Worm (Caenorhabditis elegans) whole organism, L2 larva: Measurements from ENCODE around the gene M153.3.

Source experiments
- C34F6.9 ChIP-seq: fragments of 150-350 bp; optimal IDR thresholded peaks from 2 replicates; lab custom pipeline; 2014; ENCODE audit warnings: missing biosample characterization, missing genetic modification characterization
- F13H6.1 ChIP-seq: sonication (generic microtip); optimal IDR thresholded peaks from 2 replicates; lab custom pipeline; 2016; ENCODE audit warnings: missing genetic modification characterization, missing compliant biosample characterization
- ZK546.5 ChIP-seq: sonication (generic microtip); optimal IDR thresholded peaks from 2 replicates; lab custom pipeline; 2017; ENCODE audit warnings: missing biosample characterization, missing genetic modification characterization
- alr-1 ChIP-seq: fragments of 150-350 bp; optimal IDR thresholded peaks from 2 replicates; lab custom pipeline; 2014; ENCODE audit warnings: missing biosample characterization, missing genetic modification characterization
- aly-2 ChIP-seq: fragments of 150-350 bp; optimal IDR thresholded peaks from 2 replicates; lab custom pipeline; 2014; ENCODE audit warnings: missing biosample characterization, missing genetic modification characterization
- blmp-1 ChIP-seq: sonication (generic microtip); optimal IDR thresholded peaks from 2 replicates; lab custom pipeline; 2017; ENCODE audit warnings: missing genetic modification characterization, mild to moderate bottlenecking, missing compliant biosample characterization, antibody characterized with exemption, moderate library complexity; ENCODE audit not compliant: insufficient read depth
- ceh-16 ChIP-seq: fragments of 150-350 bp; optimal IDR thresholded peaks from 2 replicates; lab custom pipeline; 2014; ENCODE audit warnings: missing biosample characterization, missing genetic modification characterization
- crh-2 ChIP-seq: sonication (generic microtip); optimal IDR thresholded peaks from 2 replicates; lab custom pipeline; 2017; ENCODE audit warnings: missing biosample characterization, missing genetic modification characterization
- egl-27 ChIP-seq: sonication (generic microtip); optimal IDR thresholded peaks from 3 replicates; lab custom pipeline; 2017; ENCODE audit warnings: missing biosample characterization, missing genetic modification reagents, missing genetic modification characterization
- fos-1 ChIP-seq: fragments of 150-350 bp; optimal IDR thresholded peaks from 2 replicates; lab custom pipeline; 2014; ENCODE audit warnings: missing biosample characterization, missing genetic modification characterization
- gmeb-1 ChIP-seq: fragments of 150-350 bp; optimal IDR thresholded peaks from 2 replicates; lab custom pipeline; 2014; ENCODE audit warnings: missing biosample characterization, missing genetic modification characterization
- lin-11 ChIP-seq: fragments of 150-350 bp; sonication (generic microtip); optimal IDR thresholded peaks from 2 replicates; lab custom pipeline; 2014; ENCODE audit warnings: missing biosample characterization, missing genetic modification characterization, inconsistent platforms, mixed read lengths
- lin-13 ChIP-seq: fragments of 150-350 bp; optimal IDR thresholded peaks from 2 replicates; lab custom pipeline; 2014; ENCODE audit warnings: missing biosample characterization, missing genetic modification reagents, missing genetic modification characterization
- lsy-2 ChIP-seq, 2 experiments: fragments of 150-350 bp in 1 of 2; sonication (generic microtip) in 1 of 2; optimal IDR thresholded peaks; 2 replicates each; lab custom pipeline; 2014 to 2017; ENCODE audit warnings: missing biosample characterization in 2 of 2, missing genetic modification characterization in 2 of 2
- mab-5 ChIP-seq: fragments of 150-350 bp; optimal IDR thresholded peaks from 2 replicates; lab custom pipeline; 2014; ENCODE audit warnings: missing biosample characterization, missing genetic modification characterization
- mbf-1 ChIP-seq: sonication (generic microtip); optimal IDR thresholded peaks from 2 replicates; lab custom pipeline; 2017; ENCODE audit warnings: missing biosample characterization, missing genetic modification characterization
- mdl-1 ChIP-seq, 2 experiments: fragments of 150-350 bp in 1 of 2; sonication (generic microtip) in 1 of 2; optimal IDR thresholded peaks; 2 replicates each; lab custom pipeline; 2017; ENCODE audit warnings: missing biosample characterization in 2 of 2, missing genetic modification characterization in 2 of 2
- nhr-10 ChIP-seq: sonication (generic microtip); optimal IDR thresholded peaks from 2 replicates; lab custom pipeline; 2017; ENCODE audit warnings: missing biosample characterization, missing genetic modification characterization
- nhr-129 ChIP-seq: fragments of 150-350 bp; optimal IDR thresholded peaks from 2 replicates; lab custom pipeline; 2014; ENCODE audit warnings: missing biosample characterization, missing genetic modification characterization
- nhr-21 ChIP-seq: fragments of 150-350 bp; optimal IDR thresholded peaks from 2 replicates; lab custom pipeline; 2014; ENCODE audit warnings: missing biosample characterization, missing genetic modification characterization
- nhr-237 ChIP-seq: fragments of 150-350 bp; optimal IDR thresholded peaks from 2 replicates; lab custom pipeline; 2014; ENCODE audit warnings: missing biosample characterization, missing genetic modification characterization
- nhr-25 ChIP-seq: fragments of 150-350 bp; sonication (generic microtip); optimal IDR thresholded peaks from 3 replicates; lab custom pipeline; 2014; ENCODE audit warnings: missing biosample characterization, missing genetic modification characterization
- nhr-6 ChIP-seq: fragments of 150-350 bp; optimal IDR thresholded peaks from 2 replicates; lab custom pipeline; 2014; ENCODE audit warnings: missing biosample characterization, missing genetic modification characterization
- sem-4 ChIP-seq: fragments of 150-350 bp; optimal IDR thresholded peaks from 2 replicates; lab custom pipeline; 2014; ENCODE audit warnings: missing biosample characterization, missing genetic modification reagents, missing genetic modification characterization
- skn-1 ChIP-seq: sonication (generic microtip); optimal IDR thresholded peaks from 2 replicates; lab custom pipeline; 2017; ENCODE audit warnings: missing biosample characterization, missing genetic modification characterization
- sma-3 ChIP-seq: sonication (generic microtip); optimal IDR thresholded peaks from 2 replicates; lab custom pipeline; 2016; ENCODE audit warnings: missing genetic modification reagents, missing genetic modification characterization, missing compliant biosample characterization
- sma-9 ChIP-seq, 2 experiments: fragments of 150-350 bp in 1 of 2; sonication (generic microtip) in 1 of 2; optimal IDR thresholded peaks; 2 replicates each; lab custom pipeline; 2014 to 2016; ENCODE audit warnings: missing genetic modification characterization in 2 of 2, mild to moderate bottlenecking in 1 of 2, missing biosample characterization in 1 of 2, missing compliant biosample characterization in 1 of 2, missing genetic modification reagents in 1 of 2, moderate library complexity in 1 of 2
- snpc-4 ChIP-seq: fragments of 150-350 bp; optimal IDR thresholded peaks from 2 replicates; lab custom pipeline; 2014; ENCODE audit warnings: missing biosample characterization, missing genetic modification characterization
- unc-55 ChIP-seq: fragments of 150-350 bp; sonication (generic microtip); optimal IDR thresholded peaks from 3 replicates; lab custom pipeline; 2014; ENCODE audit warnings: missing biosample characterization, missing genetic modification reagents, missing genetic modification characterization
- unc-62 ChIP-seq: fragments of 150-350 bp; optimal IDR thresholded peaks from 2 replicates; lab custom pipeline; 2014; ENCODE audit warnings: missing biosample characterization, missing genetic modification reagents, missing genetic modification characterization
- zag-1 ChIP-seq: fragments of 150-350 bp; optimal IDR thresholded peaks from 2 replicates; lab custom pipeline; 2014; ENCODE audit warnings: missing biosample characterization, missing genetic modification characterization

Gene M153.3

DNA sequence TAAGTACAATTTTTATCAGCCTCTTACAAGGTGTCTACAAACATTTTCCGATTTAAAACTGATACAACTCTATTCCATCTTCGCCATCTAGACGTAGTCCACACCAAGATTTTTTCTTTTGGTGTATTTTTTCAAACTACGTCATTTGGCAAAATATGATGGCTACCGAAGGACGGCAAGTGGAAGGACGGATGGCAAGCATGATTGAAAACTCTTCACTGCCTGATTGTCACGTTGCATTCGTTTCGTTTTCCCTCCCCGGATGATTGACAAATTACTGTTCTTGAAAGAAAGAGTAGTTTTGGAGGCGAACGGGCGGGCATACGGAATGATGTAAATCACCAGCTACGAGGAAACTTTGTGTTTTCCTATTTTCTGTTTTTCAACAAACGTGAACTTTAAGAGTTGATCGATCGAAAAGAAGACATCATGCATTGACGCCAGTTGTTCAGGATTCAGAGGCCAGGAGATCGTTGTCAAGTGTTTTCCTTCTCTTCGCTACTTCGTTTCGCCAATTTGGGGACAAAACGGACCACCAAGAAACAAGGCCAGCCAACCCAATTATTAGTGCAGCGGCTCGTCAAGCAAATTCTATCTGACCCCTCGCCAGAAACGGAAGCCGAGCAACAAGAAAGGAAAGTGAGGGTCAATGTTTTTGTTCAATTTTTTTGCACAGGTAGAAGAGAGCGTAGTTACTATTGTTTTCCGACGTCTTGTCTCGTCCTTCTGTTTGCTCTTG is 35.9 kb downstream of the M153.3 start:
- TF ChIP-seq nhr-25 (peak; percentile 62), sem-4 (peak; percentile 27), nhr-21 (no peak), C34F6.9 (tag; lab: Kevin White, UChicago) (peak; percentile 13), lsy-2 (tag; optimal IDR thresholded peaks at IDR 0.05; lab: Kevin White, UChicago) (peak in 1 of 2 experiments; percentile 7), crh-2 (tag; lab: Kevin White, UChicago) (peak; percentile 5)

DNA sequence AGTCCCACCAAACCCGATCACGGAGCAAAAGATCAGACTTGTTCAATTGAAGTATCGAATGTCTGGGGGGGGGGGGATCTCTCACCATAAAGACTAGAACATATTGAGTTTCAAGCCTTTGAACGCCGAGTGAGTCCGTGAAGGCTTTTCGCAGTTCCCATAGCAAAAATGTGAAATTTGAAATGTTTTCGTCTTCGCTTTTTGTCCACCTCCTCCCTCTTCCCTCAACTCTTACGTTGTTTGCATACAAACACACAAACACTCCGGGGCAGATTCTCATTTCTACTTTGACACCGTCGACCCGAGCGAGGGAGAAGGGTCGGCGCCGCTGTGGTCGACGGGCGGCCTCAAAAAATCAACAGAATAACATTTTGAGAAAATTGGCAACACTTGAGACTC is 36.4 kb downstream of the M153.3 start:
- TF ChIP-seq F13H6.1 (tag; lab: Kevin White, UChicago) = peak; percentile 75
- TF ChIP-seq sma-9 (GFP tag; optimal IDR thresholded peaks at IDR 0.05; lab: Kevin White, UChicago) = peak; percentile 58
- TF ChIP-seq sma-9 (tag; optimal IDR thresholded peaks at IDR 0.05; lab: Kevin White, UChicago) = no peak
- TF ChIP-seq nhr-129 (tag; lab: Kevin White, UChicago) = peak; percentile 3
- TF ChIP-seq C34F6.9 (tag; lab: Kevin White, UChicago) = no peak
- TF ChIP-seq, all 48 proteins: peak for 3

DNA sequence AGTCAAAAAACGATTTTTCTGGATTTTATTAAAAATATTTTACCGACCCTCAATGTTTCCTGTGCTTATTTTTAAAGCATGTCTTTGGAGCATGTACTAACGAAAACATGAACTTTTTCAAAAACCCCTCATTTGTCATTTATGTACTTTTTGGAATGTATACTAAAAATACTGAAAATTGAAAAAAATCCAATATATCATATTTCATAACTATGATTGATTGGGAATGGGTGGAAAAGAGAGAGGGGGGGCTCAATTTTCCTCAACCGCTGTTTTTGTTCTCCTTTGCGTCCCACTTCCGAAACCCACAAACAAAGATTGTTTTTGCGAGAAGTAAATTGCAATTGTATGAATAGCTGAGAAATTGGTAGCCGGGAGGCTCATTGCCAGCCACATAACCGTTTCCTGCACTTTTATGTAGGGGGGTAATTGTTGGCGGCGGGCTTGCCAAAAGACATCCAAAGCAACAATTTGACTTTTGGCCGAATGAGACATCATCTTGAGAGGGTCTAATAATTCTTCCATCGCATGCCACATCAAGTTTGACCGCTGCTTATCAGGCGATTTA is 37.2 kb downstream of the M153.3 start:
- TF ChIP-seq aly-2 (no peak), lin-11 (tag; lab: Kevin White, UChicago) (no peak), crh-2 (tag; lab: Kevin White, UChicago) (no peak), sma-9 (GFP tag; optimal IDR thresholded peaks at IDR 0.05; lab: Kevin White, UChicago) (no peak), sma-9 (tag; optimal IDR thresholded peaks at IDR 0.05; lab: Kevin White, UChicago) (no peak), nhr-237 (tag; lab: Kevin White, UChicago) (no peak), ceh-16 (tag; lab: Kevin White, UChicago) (no peak), blmp-1 (tag; lab: Kevin White, UChicago) (no peak), alr-1 (tag; lab: Kevin White, UChicago) (no peak), mab-5 (tag; lab: Kevin White, UChicago) (peak; percentile 48), sem-4 (no peak), unc-55 (GFP tag; lab: Kevin White, UChicago) (peak; percentile 73), nhr-6 (tag; lab: Kevin White, UChicago) (no peak)

DNA sequence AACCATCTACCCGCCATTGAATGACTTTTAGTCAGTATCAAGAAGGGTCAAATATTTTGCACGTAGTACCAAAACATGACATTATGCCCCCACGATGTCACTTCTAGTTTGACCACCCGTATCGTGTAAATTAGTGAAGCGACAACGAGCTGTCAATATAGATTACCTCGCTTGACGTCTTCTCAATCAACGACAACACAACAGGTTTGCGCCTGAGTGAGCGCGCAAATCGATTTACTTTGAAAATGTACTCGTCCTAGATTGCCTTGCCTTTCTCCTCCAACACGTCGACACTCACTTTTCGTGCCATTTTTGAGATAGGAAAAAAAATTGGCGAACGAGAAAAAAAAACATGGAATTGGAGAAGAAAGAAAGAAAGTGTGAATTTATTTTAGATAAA is 38.0 kb downstream of the M153.3 start:
- TF ChIP-seq blmp-1 (tag; lab: Kevin White, UChicago) (peak; percentile 67), sem-4 (peak; percentile 35), nhr-21 (peak; percentile 60), sma-3 (GFP tag; lab: Kevin White, UChicago) (peak; percentile 44), gmeb-1 (tag; lab: Kevin White, UChicago) (peak; percentile 8), aly-2 (no peak), nhr-25 (peak; percentile 91), unc-55 (GFP tag; lab: Kevin White, UChicago) (no peak), F13H6.1 (tag; lab: Kevin White, UChicago) (peak; percentile 40), ceh-16 (tag; lab: Kevin White, UChicago) (peak; percentile 62), nhr-129 (tag; lab: Kevin White, UChicago) (peak; percentile 66), sma-9 (GFP tag; optimal IDR thresholded peaks at IDR 0.05; lab: Kevin White, UChicago) (peak; percentile 73), sma-9 (tag; optimal IDR thresholded peaks at IDR 0.05; lab: Kevin White, UChicago) (no peak), ZK546.5 (tag; lab: Kevin White, UChicago) (no peak), mdl-1 (tag; optimal IDR thresholded peaks at IDR 0.05; lab: Kevin White, UChicago) (peak in 1 of 2 experiments; percentile 18), C34F6.9 (tag; lab: Kevin White, UChicago) (peak; percentile 43), crh-2 (tag; lab: Kevin White, UChicago) (peak; percentile 42), lin-11 (tag; lab: Kevin White, UChicago) (no peak)
- TF ChIP-seq, all 48 proteins: peak for 13

- TF ChIP-seq mbf-1 (tag; lab: Kevin White, UChicago) = no peak
- peak; percentile 10 for TF ChIP-seq sma-9 (GFP tag; optimal IDR thresholded peaks at IDR 0.05; lab: Kevin White, UChicago)
- no peak for TF ChIP-seq sma-9 (tag; optimal IDR thresholded peaks at IDR 0.05; lab: Kevin White, UChicago)
Observed at ce11 chrX:12181606-12182005, 38.9 kb downstream of the M153.3 start.

- TF ChIP-seq zag-1 (tag; lab: Kevin White, UChicago) (peak; percentile 47), lin-13 (no peak), sem-4 (peak; percentile 60), egl-27 (tag; lab: Kevin White, UChicago) (no peak), unc-62 (peak; percentile 14), nhr-10 (tag; lab: Kevin White, UChicago) (no peak), ZK546.5 (tag; lab: Kevin White, UChicago) (no peak), fos-1 (no peak), skn-1 (tag; lab: Kevin White, UChicago) (no peak), nhr-21 (no peak), nhr-129 (tag; lab: Kevin White, UChicago) (peak; percentile 36), unc-55 (GFP tag; lab: Kevin White, UChicago) (peak; percentile 40), sma-9 (GFP tag; optimal IDR thresholded peaks at IDR 0.05; lab: Kevin White, UChicago) (peak; percentile 2), sma-9 (tag; optimal IDR thresholded peaks at IDR 0.05; lab: Kevin White, UChicago) (no peak), alr-1 (tag; lab: Kevin White, UChicago) (no peak), snpc-4 (tag; lab: Kevin White, UChicago) (no peak), nhr-25 (no peak)
Observed at ce11 chrX:12182684-12183477, 40.2 kb downstream of the M153.3 start.
